Fruit fly (Drosophila melanogaster): ENCODE data around the gene CG14355.

dm6 chr3R:14108158-14108921, 43.4 kb downstream of the CG14355 start, which contains the start of gene CG12402:
- TF ChIP-seq C15 (GFP tag; IDR thresholded peaks at IDR 0.05): 0 out of 3 replicates have a peak, but pooled peaks have one; percentile 32
- peak; percentile 70 for TF ChIP-seq CG10147 (GFP tag; optimal IDR thresholded peaks at IDR 0.05)
- TF ChIP-seq CG8478 (optimal IDR thresholded peaks at IDR 0.05): no peak
- peak; percentile 61; the same call in 1 of the 2 replicates for TF ChIP-seq sim (GFP tag; IDR thresholded peaks at IDR 0.05)
- TF ChIP-seq Chrac-16 (GFP tag; optimal IDR thresholded peaks at IDR 0.05): peak; percentile 79
- no peak for TF ChIP-seq CG12236 (GFP tag; optimal IDR thresholded peaks at IDR 0.05)
- peak; percentile 87 for TF ChIP-seq PHDP (tag; optimal IDR thresholded peaks at IDR 0.05)
- peak; percentile 9 for TF ChIP-seq Bteb2 (GFP tag; optimal IDR thresholded peaks at IDR 0.05)
- peak; percentile 28 for TF ChIP-seq ab (GFP tag; optimal IDR thresholded peaks at IDR 0.05)

Measured in whole organism, embryonic.